Worm (Caenorhabditis elegans) whole organism, L3 larva: ENCODE data around the gene T07G12.4.

Experiments used
- ama-1 ChIP-seq: fragments of 150-350 bp; optimal IDR thresholded peaks from 2 replicates; lab custom pipeline; 2018
- ceh-28 ChIP-seq: fragments of 150-350 bp; optimal IDR thresholded peaks from 2 replicates; lab custom pipeline; 2014; ENCODE audit warnings: missing biosample characterization, missing genetic modification reagents, missing genetic modification characterization
- ceh-82 ChIP-seq: fragments of 150-350 bp; optimal IDR thresholded peaks from 2 replicates; lab custom pipeline; 2014; ENCODE audit warnings: missing biosample characterization, missing genetic modification characterization
- egl-27 ChIP-seq: sonication (generic microtip); optimal IDR thresholded peaks from 4 replicates; lab custom pipeline; 2017; ENCODE audit warnings: missing biosample characterization, missing genetic modification reagents, missing genetic modification characterization
- elt-1 ChIP-seq: fragments of 150-350 bp; optimal IDR thresholded peaks from 2 replicates; lab custom pipeline; 2014; ENCODE audit warnings: missing biosample characterization, missing genetic modification characterization
- eor-1 ChIP-seq, 2 experiments: fragments of 150-350 bp; optimal IDR thresholded peaks; 2 replicates each; lab custom pipeline; 2014 to 2018; ENCODE audit warnings: missing biosample characterization in 2 of 2, missing genetic modification characterization in 2 of 2
- fkh-10 ChIP-seq: sonication (generic microtip); optimal IDR thresholded peaks from 2 replicates; lab custom pipeline; 2017; ENCODE audit warnings: missing biosample characterization, missing genetic modification reagents, missing genetic modification characterization
- fkh-2 ChIP-seq: fragments of 150-350 bp; optimal IDR thresholded peaks from 2 replicates; lab custom pipeline; 2014; ENCODE audit warnings: missing biosample characterization, missing genetic modification reagents, missing genetic modification characterization
- hmg-11 ChIP-seq: sonication (generic microtip); optimal IDR thresholded peaks from 2 replicates; lab custom pipeline; 2016; ENCODE audit warnings: missing genetic modification characterization, missing compliant biosample characterization
- jun-1 ChIP-seq: fragments of 150-350 bp; optimal IDR thresholded peaks from 2 replicates; lab custom pipeline; 2014; ENCODE audit warnings: missing biosample characterization, missing genetic modification reagents, missing genetic modification characterization
- lin-15B ChIP-seq: fragments of 150-350 bp; optimal IDR thresholded peaks from 2 replicates; lab custom pipeline; 2014; ENCODE audit warnings: missing biosample characterization, missing genetic modification characterization
- lsy-12 ChIP-seq: sonication (generic microtip); optimal IDR thresholded peaks from 2 replicates; lab custom pipeline; 2016; ENCODE audit warnings: mild to moderate bottlenecking, missing genetic modification characterization, missing compliant biosample characterization
- mml-1 ChIP-seq: fragments of 150-350 bp; sonication (generic microtip); optimal IDR thresholded peaks from 3 replicates; lab custom pipeline; 2014; ENCODE audit warnings: missing biosample characterization, missing genetic modification characterization
- nhr-11 ChIP-seq: fragments of 150-350 bp; optimal IDR thresholded peaks from 2 replicates; lab custom pipeline; 2014; ENCODE audit warnings: missing biosample characterization, missing genetic modification characterization
- nhr-12 ChIP-seq: fragments of 150-350 bp; optimal IDR thresholded peaks from 2 replicates; lab custom pipeline; 2014; ENCODE audit warnings: missing biosample characterization, missing genetic modification characterization
- nhr-23 ChIP-seq: fragments of 150-350 bp; optimal IDR thresholded peaks from 2 replicates; lab custom pipeline; 2014; ENCODE audit warnings: missing biosample characterization, missing genetic modification reagents, missing genetic modification characterization
- nhr-77 ChIP-seq: fragments of 150-350 bp; optimal IDR thresholded peaks from 2 replicates; lab custom pipeline; 2014; ENCODE audit warnings: missing biosample characterization, missing genetic modification characterization
- pha-4 ChIP-seq: fragments of 150-350 bp; optimal IDR thresholded peaks from 2 replicates; lab custom pipeline; 2014; ENCODE audit warnings: missing biosample characterization, missing genetic modification reagents, missing genetic modification characterization
- sea-2 ChIP-seq: fragments of 150-350 bp; sonication (generic microtip); optimal IDR thresholded peaks from 4 replicates; lab custom pipeline; 2014; ENCODE audit warnings: missing biosample characterization, missing genetic modification reagents, missing genetic modification characterization
- skn-1 ChIP-seq: fragments of 150-350 bp; optimal IDR thresholded peaks from 2 replicates; lab custom pipeline; 2014; ENCODE audit warnings: missing biosample characterization, missing genetic modification characterization
- unc-39 ChIP-seq: sonication (generic microtip); optimal IDR thresholded peaks from 4 replicates; lab custom pipeline; 2017; ENCODE audit warnings: missing biosample characterization, missing genetic modification characterization
- unc-62 ChIP-seq: fragments of 150-350 bp; sonication (generic microtip); optimal IDR thresholded peaks from 4 replicates; lab custom pipeline; 2014; ENCODE audit warnings: missing biosample characterization, missing genetic modification reagents, missing genetic modification characterization

Gene T07G12.4

ce11 chrIV:10498401-10498800, 40.1 kb downstream of the T07G12.4 start:
- TF ChIP-seq unc-39 (no peak), sea-2 (no peak), hmg-11 (tag; lab: Kevin White, UChicago) (no peak), ama-1 (lab: Kevin White, UChicago) (no peak), lsy-12 (no peak), lin-15B (tag; lab: Kevin White, UChicago) (no peak), pha-4 (tag; lab: Kevin White, UChicago) (no peak), eor-1 (tag; optimal IDR thresholded peaks at IDR 0.05; lab: Kevin White, UChicago) (no peak), nhr-23 (tag; lab: Kevin White, UChicago) (no peak), elt-1 (tag; lab: Kevin White, UChicago) (no peak), fkh-2 (no peak), nhr-12 (tag; lab: Kevin White, UChicago) (no peak), mml-1 (tag; lab: Kevin White, UChicago) (no peak)

- no peak for TF ChIP-seq skn-1 (tag; lab: Kevin White, UChicago)
- no peak for TF ChIP-seq unc-62 (GFP tag; lab: Kevin White, UChicago)
- TF ChIP-seq jun-1 (tag; lab: Kevin White, UChicago) = no peak
- no peak for TF ChIP-seq ceh-28 (tag; lab: Kevin White, UChicago)
- TF ChIP-seq egl-27 = no peak
- no peak for TF ChIP-seq nhr-77
- TF ChIP-seq mml-1 (tag; lab: Kevin White, UChicago) = no peak
- no peak for TF ChIP-seq ceh-82 (tag; lab: Kevin White, UChicago)
- no peak for TF ChIP-seq fkh-10 (GFP tag; lab: Kevin White, UChicago)
- no peak for TF ChIP-seq nhr-11 (tag; lab: Kevin White, UChicago)
- TF ChIP-seq sea-2 = no peak
- TF ChIP-seq, all 47 proteins: peak for 0
These were observed 49.1 kb downstream of the T07G12.4 start for ce11 chrIV:10489409-10489808.
